Worm (Caenorhabditis elegans): ENCODE measurements around the gene rpl-35.
A peak's percentile ranks its signal among the peaks of the same experiment; 100 is the strongest.

Gene rpl-35

DNA sequence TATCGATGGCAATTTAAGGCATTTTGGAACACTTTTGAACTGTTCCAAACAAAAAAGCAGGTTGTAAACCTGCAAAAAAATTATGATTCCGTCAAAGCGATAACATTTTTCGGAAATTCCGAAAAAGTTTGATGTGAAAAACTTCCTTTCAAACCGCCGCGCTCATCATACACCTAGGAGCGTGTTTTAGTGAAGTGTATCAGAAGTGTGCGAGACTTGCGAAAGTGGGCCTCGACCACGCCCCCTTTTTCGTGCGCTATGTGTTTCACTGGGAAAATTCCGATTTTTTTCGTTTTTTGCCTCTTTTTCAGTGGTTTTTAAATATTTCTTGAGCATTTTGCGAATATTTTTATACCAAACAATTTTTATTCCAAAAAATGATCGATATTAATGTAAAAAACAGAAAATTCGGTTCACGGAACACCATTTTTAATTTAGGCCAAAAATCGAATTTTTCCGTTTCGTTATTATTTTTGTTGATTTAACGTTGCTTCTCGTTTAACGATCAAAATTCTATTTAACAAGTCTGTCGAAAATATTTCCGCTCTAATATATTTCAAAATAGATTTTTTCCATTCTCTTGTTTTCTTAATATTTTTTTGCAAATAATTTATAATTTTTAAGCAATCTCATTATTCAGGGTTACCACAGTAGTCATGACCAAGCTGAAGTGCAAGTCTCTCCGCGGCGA lies at the start of gene rpl-35:
rpl-35 (plus strand) TSS at position 641 of the 691 bp plus-strand sequence.
- peak; percentile 99 for TF ChIP-seq lin-39 (tag; optimal IDR thresholded peaks at IDR 0.05)
- TF ChIP-seq snpc-4 (tag; optimal IDR thresholded peaks at IDR 0.05), result peak; percentile 96
- TF ChIP-seq nhr-25 (tag; optimal IDR thresholded peaks at IDR 0.05), result peak; percentile 100
- TF ChIP-seq pha-4 (tag; optimal IDR thresholded peaks at IDR 0.05), result peak; percentile 100
- TF ChIP-seq lsy-12 (tag; optimal IDR thresholded peaks at IDR 0.05), result peak; percentile 100
- TF ChIP-seq egl-27 (tag; optimal IDR thresholded peaks at IDR 0.05), result peak; percentile 96
- TF ChIP-seq ceh-82 (tag; optimal IDR thresholded peaks at IDR 0.05), result peak; percentile 99
- TF ChIP-seq unc-39 (tag; optimal IDR thresholded peaks at IDR 0.05), result peak; percentile 53
- TF ChIP-seq egl-5 (tag; optimal IDR thresholded peaks at IDR 0.05), result peak; percentile 97
- peak; percentile 100 for TF ChIP-seq nhr-23 (tag; optimal IDR thresholded peaks at IDR 0.05)
- TF ChIP-seq mdl-1 (tag; optimal IDR thresholded peaks at IDR 0.05), result peak; percentile 79
- peak; percentile 83 to 98 (median 90) for TF ChIP-seq elt-3 (tag; optimal IDR thresholded peaks at IDR 0.05)
- peak; percentile 88 for TF ChIP-seq ama-1 (optimal IDR thresholded peaks at IDR 0.05)
- TF ChIP-seq pqm-1 (tag; optimal IDR thresholded peaks at IDR 0.05), result peak; percentile 98
- peak; percentile 99 for TF ChIP-seq nhr-11 (tag; optimal IDR thresholded peaks at IDR 0.05)
- peak; percentile 100 for TF ChIP-seq lin-15B (tag; optimal IDR thresholded peaks at IDR 0.05)
- TF ChIP-seq ceh-28 (tag; optimal IDR thresholded peaks at IDR 0.05), result peak; percentile 97
- no peak for TF ChIP-seq nhr-12 (tag; optimal IDR thresholded peaks at IDR 0.05)
- TF ChIP-seq nhr-43 (tag; optimal IDR thresholded peaks at IDR 0.05; ENCODE audit: poor library complexity, severe bottlenecking), result peak; percentile 99
- peak; percentile 94 for TF ChIP-seq ztf-4 (tag; optimal IDR thresholded peaks at IDR 0.05)
- TF ChIP-seq fkh-10 (GFP tag; optimal IDR thresholded peaks at IDR 0.05), result peak; percentile 99
- peak; percentile 96 for TF ChIP-seq elt-1 (tag; optimal IDR thresholded peaks at IDR 0.05)
- TF ChIP-seq fkh-2 (tag; optimal IDR thresholded peaks at IDR 0.05), result no peak
- peak; percentile 48 for TF ChIP-seq nhr-237 (tag; optimal IDR thresholded peaks at IDR 0.05)
- no peak for TF ChIP-seq mml-1 (tag; optimal IDR thresholded peaks at IDR 0.05)
- peak; percentile 99 for TF ChIP-seq nfya-1 (tag; optimal IDR thresholded peaks at IDR 0.05; ENCODE audit: insufficient read depth)
- peak; percentile 97 for TF ChIP-seq skn-1 (tag; optimal IDR thresholded peaks at IDR 0.05)
- peak; percentile 97 for TF ChIP-seq R02D3.7 (tag; optimal IDR thresholded peaks at IDR 0.05)
- TF ChIP-seq elt-2 (tag; optimal IDR thresholded peaks at IDR 0.05), result peak; percentile 97
- TF ChIP-seq nhr-28 (tag; optimal IDR thresholded peaks at IDR 0.05), result peak; percentile 86
- TF ChIP-seq hmg-11 (tag; optimal IDR thresholded peaks at IDR 0.05), result peak; percentile 95
- TF ChIP-seq eor-1 (tag; optimal IDR thresholded peaks at IDR 0.05), result no peak
- peak; percentile 91 for TF ChIP-seq daf-12 (tag; optimal IDR thresholded peaks at IDR 0.05)
- TF ChIP-seq ceh-9 (tag; optimal IDR thresholded peaks at IDR 0.05), result no peak
- no peak for TF ChIP-seq ztf-11 (tag; optimal IDR thresholded peaks at IDR 0.05)
- TF ChIP-seq jun-1 (tag; optimal IDR thresholded peaks at IDR 0.05), result peak; percentile 99
- peak; percentile 47 for TF ChIP-seq sea-2 (GFP tag; optimal IDR thresholded peaks at IDR 0.05)
- TF ChIP-seq ceh-16 (tag; optimal IDR thresholded peaks at IDR 0.05), result peak; percentile 82
- peak; percentile 97 for TF ChIP-seq tbx-2 (tag; optimal IDR thresholded peaks at IDR 0.05)
- TF ChIP-seq nhr-76 (tag; optimal IDR thresholded peaks at IDR 0.05), result peak; percentile 92
- TF ChIP-seq ZK546.5 (tag; optimal IDR thresholded peaks at IDR 0.05), result peak; percentile 79
- peak; percentile 93 for TF ChIP-seq zag-1 (tag; optimal IDR thresholded peaks at IDR 0.05)
- peak; percentile 99 for TF ChIP-seq unc-62 (GFP tag; optimal IDR thresholded peaks at IDR 0.05)
- peak; percentile 26 for TF ChIP-seq nhr-67 (tag; optimal IDR thresholded peaks at IDR 0.05)
- peak; percentile 95 for TF ChIP-seq aly-2 (tag; optimal IDR thresholded peaks at IDR 0.05)
- peak; percentile 97 for TF ChIP-seq fos-1 (tag; optimal IDR thresholded peaks at IDR 0.05)
- TF ChIP-seq nhr-77 (tag; optimal IDR thresholded peaks at IDR 0.05), result peak; percentile 96
